Worm (Caenorhabditis elegans) whole organism, early embryonic: ENCODE measurements around the gene srlf-2.

Experiments used
- ceh-13 ChIP-seq: fragments of 200-800 bp; sonication (Bioruptor generic); optimal IDR thresholded peaks from 2 replicates; lab custom pipeline; 2018; ENCODE audit warnings: mild to moderate bottlenecking, missing genetic modification characterization, missing compliant biosample characterization
- ets-7 ChIP-seq: sonication (generic microtip); optimal IDR thresholded peaks from 2 replicates; lab custom pipeline; 2016; ENCODE audit warnings: missing genotype, missing genetic modification characterization, missing compliant biosample characterization
- flt-1 ChIP-seq: fragments of 200-800 bp; sonication (Bioruptor generic); IDR thresholded peaks from 2 replicates; pipeline ENCODE4 v1.3.6; 2022; ENCODE audit warnings: missing genetic modification characterization, missing compliant biosample characterization
- hmg-4 ChIP-seq: fragments of 200-800 bp; sonication (Bioruptor generic); optimal IDR thresholded peaks from 2 replicates; lab custom pipeline; 2018; ENCODE audit warnings: mild to moderate bottlenecking, missing genetic modification characterization, missing compliant biosample characterization
- pes-1 ChIP-seq: fragments of 200-800 bp; sonication (Bioruptor generic); IDR thresholded peaks from 2 replicates; pipeline ENCODE4 v1.3.6; 2022; ENCODE audit warnings: missing genetic modification reagents, missing genetic modification characterization, missing compliant biosample characterization

DNA sequence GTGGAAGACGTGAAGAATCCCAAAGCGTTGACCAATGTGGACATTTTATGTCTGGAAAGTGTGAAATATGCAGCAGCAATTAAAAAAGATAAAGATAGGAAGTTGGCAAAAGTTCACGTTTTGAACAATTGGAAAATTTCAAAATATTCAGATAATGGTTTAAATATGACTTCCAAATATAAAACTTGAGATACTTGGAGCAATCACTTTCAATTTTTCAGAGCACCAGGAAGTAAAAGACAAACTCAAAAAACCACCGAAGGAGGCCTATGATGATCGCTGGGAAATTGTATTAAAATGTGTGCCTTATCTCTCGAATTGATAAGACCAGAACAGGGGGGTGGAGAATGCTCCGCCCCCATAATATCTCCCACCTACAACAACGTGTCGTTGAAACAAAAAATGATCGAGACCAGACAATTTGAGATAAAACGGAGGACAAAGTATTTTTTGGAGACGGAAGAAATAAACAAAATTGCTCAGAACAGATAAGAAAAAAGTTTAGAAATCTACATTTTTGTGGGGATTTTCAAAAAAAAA lies 38.2 kb upstream of the srlf-2 start, which contains the start of gene eppl-1:
- TF ChIP-seq ceh-13 = no peak
- no peak for TF ChIP-seq pes-1
- TF ChIP-seq flt-1 (GFP tag; lab: Robert Waterston, UW) = no peak
- no peak for TF ChIP-seq hmg-4 (GFP tag; lab: Kevin White, UChicago)
- TF ChIP-seq ets-7 (tag; lab: Kevin White, UChicago) = no peak
